Worm (Caenorhabditis elegans) whole organism, dauer: ENCODE measurements around the gene R03H10.5.
"Not testable (repeated sequence)": the region's sequence is repeated elsewhere in the genome, so short reads cannot be mapped to it uniquely, and the experiment has no call there.

Experiments
- unc-62 ChIP-seq: sonication (generic microtip); optimal IDR thresholded peaks from 2 replicates; lab custom pipeline; 2017; ENCODE audit warnings: missing biosample characterization, missing genetic modification reagents, missing genetic modification characterization

R03H10.5 gene

ce11 chrII:4159570-4159969 lies 10.8 kb downstream of the R03H10.5 start:
- TF ChIP-seq unc-62 (GFP tag; lab: Kevin White, UChicago): no peak

ce11 chrII:4157817-4158216 lies 12.6 kb downstream of the R03H10.5 start:
- no peak for TF ChIP-seq unc-62 (GFP tag; lab: Kevin White, UChicago)

DNA sequence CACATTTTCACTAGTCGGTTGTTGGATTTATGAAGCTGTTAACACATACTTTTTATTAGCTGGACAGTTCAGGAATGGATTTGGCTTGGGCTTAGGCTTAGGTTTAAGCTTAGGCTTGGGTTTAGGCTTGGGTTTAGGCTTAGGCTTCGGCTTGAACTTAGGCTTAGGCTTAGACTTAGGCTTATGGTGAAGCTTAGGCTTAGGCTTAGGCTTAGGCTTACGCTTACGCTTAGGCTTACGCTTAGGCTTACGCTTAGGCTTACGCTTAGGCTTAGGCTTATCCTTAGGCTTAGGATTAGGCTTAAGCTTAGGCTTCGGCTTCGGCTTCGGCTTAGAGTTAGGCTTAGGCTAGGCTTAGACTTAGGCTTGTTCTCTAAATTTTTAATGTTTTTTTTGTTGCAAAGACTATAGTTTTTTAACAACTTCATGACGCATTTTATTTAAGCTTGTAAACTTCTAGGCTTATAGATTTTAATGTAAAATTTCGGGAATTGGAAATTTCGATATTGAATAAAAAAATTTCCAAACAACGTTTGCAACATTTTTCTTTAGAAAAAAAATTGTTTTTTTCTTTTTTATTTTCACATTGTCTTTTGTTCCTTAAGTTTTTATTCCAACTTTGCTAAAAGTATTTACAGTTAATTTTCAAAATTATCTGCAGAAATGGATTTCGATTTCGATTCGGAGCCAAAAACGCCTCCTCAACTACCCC lies 15.1 kb downstream of the R03H10.5 start, which contains the start of gene R03H10.2:
TSS of gene R03H10.2 (plus strand) at position 662 of the 712 bp plus-strand sequence.
- no peak for TF ChIP-seq unc-62 (GFP tag; lab: Kevin White, UChicago)

- TF ChIP-seq unc-62 (GFP tag; lab: Kevin White, UChicago): no peak
Observed at ce11 chrII:4152864-4153263, 17.5 kb downstream of the R03H10.5 start.

- no peak for TF ChIP-seq unc-62 (GFP tag; lab: Kevin White, UChicago)
Observed at ce11 chrII:4151499-4152132, 18.8 kb downstream of the R03H10.5 start.

DNA sequence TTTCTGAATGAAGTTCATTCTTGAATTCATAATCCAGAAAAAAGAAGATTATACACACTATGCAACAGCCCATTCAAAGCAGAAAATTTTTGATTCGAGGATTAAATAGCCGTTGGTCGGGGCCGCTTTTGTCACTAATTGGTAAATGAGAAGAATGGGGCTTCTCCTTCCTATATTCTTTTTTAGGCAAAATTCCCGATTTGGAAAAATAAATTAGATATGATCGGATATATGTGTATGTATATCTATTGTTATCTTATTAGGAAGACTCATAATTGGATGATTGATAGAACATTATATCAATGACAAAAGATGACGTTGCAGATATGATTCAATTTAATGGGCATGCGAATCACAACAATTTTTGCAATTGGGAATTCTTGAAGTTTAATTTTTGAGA lies 20.2 kb downstream of the R03H10.5 start:
- TF ChIP-seq unc-62 (GFP tag; lab: Kevin White, UChicago): no peak

DNA sequence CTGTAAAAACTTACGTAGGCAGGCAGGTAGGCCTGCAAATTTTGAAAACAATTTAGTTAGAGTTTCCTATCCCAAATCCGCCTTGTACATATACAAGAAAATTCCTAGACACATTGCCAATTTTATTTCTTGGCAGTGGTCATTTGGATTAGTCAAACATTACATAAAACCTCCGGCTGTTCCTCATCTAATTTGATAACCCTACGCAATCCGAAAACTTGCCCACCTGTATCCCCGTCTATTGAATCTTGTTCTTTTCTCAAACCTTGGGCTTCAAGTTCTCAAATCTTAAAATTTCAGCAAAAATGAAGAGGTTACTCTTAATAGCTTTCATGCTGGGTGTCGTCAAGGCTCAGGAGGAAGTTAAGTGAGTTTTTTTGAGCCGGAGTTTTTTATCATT lies 24.4 kb downstream of the R03H10.5 start, which contains the start of gene F56D3.1:
TSS of gene F56D3.1 (plus strand) at position 301 of the 400 bp plus-strand sequence.
- TF ChIP-seq unc-62 (GFP tag; lab: Kevin White, UChicago): no peak

- not testable (repeated sequence) for TF ChIP-seq unc-62 (GFP tag; lab: Kevin White, UChicago)
Observed at ce11 chrII:4135259-4135658, 35.1 kb downstream of the R03H10.5 start, which contains the start of gene ast-1. Gene ast-1 (minus strand): TSS chrII:4135359.

DNA sequence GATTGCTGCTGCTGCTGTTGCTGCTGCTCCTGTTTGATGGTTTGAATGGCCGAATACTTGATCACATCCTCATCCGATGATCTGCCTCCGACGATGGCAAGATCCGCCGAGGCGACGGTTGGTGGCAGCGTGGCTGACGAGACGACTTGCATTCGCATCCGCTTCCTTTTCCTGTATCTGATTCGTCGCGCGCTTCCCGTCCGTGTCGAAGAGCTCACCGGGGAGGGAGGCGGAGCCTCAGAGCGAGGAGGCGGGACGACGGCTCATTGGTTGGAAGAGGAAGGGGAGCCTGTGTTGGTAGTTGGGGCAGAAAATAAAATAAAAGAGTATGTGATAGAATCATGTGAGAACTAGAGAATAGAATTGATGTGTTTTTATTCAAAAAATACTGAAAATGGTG lies 35.7 kb downstream of the R03H10.5 start:
- no peak for TF ChIP-seq unc-62 (GFP tag; lab: Kevin White, UChicago)

ce11 chrII:4133332-4133731 lies 37.1 kb downstream of the R03H10.5 start:
- TF ChIP-seq unc-62 (GFP tag; lab: Kevin White, UChicago): no peak

ce11 chrII:4129450-4129849 lies 41.0 kb downstream of the R03H10.5 start:
- TF ChIP-seq unc-62 (GFP tag; lab: Kevin White, UChicago): no peak

- TF ChIP-seq unc-62 (GFP tag; lab: Kevin White, UChicago): no peak
Observed at ce11 chrII:4125239-4125638, 45.2 kb downstream of the R03H10.5 start.

ce11 chrII:4122899-4123298 lies 47.5 kb downstream of the R03H10.5 start:
- TF ChIP-seq unc-62 (GFP tag; lab: Kevin White, UChicago): no peak
